Worm (Caenorhabditis elegans): Measurements from ENCODE around the gene tsp-13.

The tsp-13 gene

ce11 chrV:19153806-19154205 is at the start of gene tsp-13:
Gene tsp-13 (plus strand): TSS chrV:19154106.
- TF ChIP-seq C04F5.9 (tag; optimal IDR thresholded peaks at IDR 0.05): no peak
- no peak for TF ChIP-seq skn-1 (tag; optimal IDR thresholded peaks at IDR 0.05)
- no peak for TF ChIP-seq elt-2 (tag; optimal IDR thresholded peaks at IDR 0.05)
- no peak for TF ChIP-seq fkh-10 (GFP tag; optimal IDR thresholded peaks at IDR 0.05)
- no peak for TF ChIP-seq sox-4 (tag; optimal IDR thresholded peaks at IDR 0.05)
- TF ChIP-seq mab-9 (GFP tag; IDR thresholded peaks at IDR 0.05): no peak
- no peak for TF ChIP-seq tlp-1 (tag; optimal IDR thresholded peaks at IDR 0.05)
- no peak for TF ChIP-seq lin-35 (GFP tag; optimal IDR thresholded peaks at IDR 0.05)
- TF ChIP-seq fos-1 (tag; optimal IDR thresholded peaks at IDR 0.05): no peak
- TF ChIP-seq ceh-82 (tag; optimal IDR thresholded peaks at IDR 0.05): no peak
- no peak for TF ChIP-seq nhr-90 (tag; optimal IDR thresholded peaks at IDR 0.05; ENCODE audit: poor library complexity)
- TF ChIP-seq tbx-2 (tag; optimal IDR thresholded peaks at IDR 0.05): no peak
- no peak for TF ChIP-seq sptf-1 (tag; optimal IDR thresholded peaks at IDR 0.05)
- TF ChIP-seq ztf-11 (tag; optimal IDR thresholded peaks at IDR 0.05): no peak
- no peak for TF ChIP-seq ztf-4 (tag; optimal IDR thresholded peaks at IDR 0.05)
- TF ChIP-seq aha-1 (tag; optimal IDR thresholded peaks at IDR 0.05): no peak
- TF ChIP-seq nhr-71 (tag; optimal IDR thresholded peaks at IDR 0.05): no peak

ce11 chrV:19107065-19107464 is 46.8 kb upstream of the tsp-13 start:
- no peak for TF ChIP-seq nhr-237 (tag; optimal IDR thresholded peaks at IDR 0.05)
- TF ChIP-seq mep-1 (tag; optimal IDR thresholded peaks at IDR 0.05): no peak
- TF ChIP-seq unc-130 (tag; optimal IDR thresholded peaks at IDR 0.05): no peak
- no peak for TF ChIP-seq efl-3 (GFP tag; optimal IDR thresholded peaks at IDR 0.05)
- TF ChIP-seq nhr-11 (tag; optimal IDR thresholded peaks at IDR 0.05): no peak
- no peak for TF ChIP-seq ztf-11 (tag; optimal IDR thresholded peaks at IDR 0.05)
- no peak for TF ChIP-seq nhr-47 (tag; optimal IDR thresholded peaks at IDR 0.05)
- no peak for TF ChIP-seq zip-4 (GFP tag; optimal IDR thresholded peaks at IDR 0.05)
- no peak for TF ChIP-seq unc-98 (GFP tag; IDR thresholded peaks at IDR 0.05)
- TF ChIP-seq ceh-8 (GFP tag; optimal IDR thresholded peaks at IDR 0.05): no peak
- TF ChIP-seq egl-13 (tag; optimal IDR thresholded peaks at IDR 0.05): no peak
- TF ChIP-seq dpl-1 (GFP tag; optimal IDR thresholded peaks at IDR 0.05): no peak
- no peak for TF ChIP-seq dsc-1 (tag; optimal IDR thresholded peaks at IDR 0.05)
- no peak for TF ChIP-seq hlh-4 (tag; optimal IDR thresholded peaks at IDR 0.05)

ce11 chrV:19116872-19117372 is 37.0 kb upstream of the tsp-13 start:
- no peak for TF ChIP-seq pqm-1 (tag; optimal IDR thresholded peaks at IDR 0.05)
- no peak for TF ChIP-seq vab-15 (tag; optimal IDR thresholded peaks at IDR 0.05)
- no peak for TF ChIP-seq isw-1 (GFP tag; IDR thresholded peaks at IDR 0.05)
- TF ChIP-seq hlh-17 (GFP tag; optimal IDR thresholded peaks at IDR 0.05; ENCODE audit: borderline replicate concordance): no peak
- no peak for TF ChIP-seq ets-5 (GFP tag; IDR thresholded peaks at IDR 0.05)
- TF ChIP-seq nhr-85 (tag): no peak
- TF ChIP-seq nhr-19 (GFP tag; conservative IDR thresholded peaks at IDR 0.05): no peak
- no peak for TF ChIP-seq aha-1 (tag; optimal IDR thresholded peaks at IDR 0.05)
- TF ChIP-seq nhr-90 (tag; optimal IDR thresholded peaks at IDR 0.05; ENCODE audit: poor library complexity): no peak
- no peak for TF ChIP-seq fkh-8 (tag; optimal IDR thresholded peaks at IDR 0.05)
- TF ChIP-seq nhr-47 (tag; optimal IDR thresholded peaks at IDR 0.05): no peak

- no peak for TF ChIP-seq nhr-71 (tag; optimal IDR thresholded peaks at IDR 0.05)
These were observed 35.6 kb upstream of the tsp-13 start, which contains the start of gene pro-3 for ce11 chrV:19118312-19118711. Gene pro-3 (minus strand): TSS chrV:19118412.

All from whole organism, L1 larva.